Fruit fly (Drosophila melanogaster) S2 (cell line): ENCODE results near the gene CG18258.

Experiments used
- CG8478 ChIP-seq: fragments of >200 bp; optimal IDR thresholded peaks from 2 replicates; lab custom pipeline; 2018
- CTCF ChIP-seq, 2 experiments: fragments of >200 bp; optimal IDR thresholded peaks; 2 replicates each; lab custom pipeline; 2018

- TF ChIP-seq CTCF (optimal IDR thresholded peaks at IDR 0.05; lab: Kevin White, UChicago) (no peak), CG8478 (lab: Kevin White, UChicago) (no peak)
These were observed 6.3 kb downstream of the CG18258 start, which contains the start of gene CG12998 for dm6 chrX:17218232-17218951.
